Worm (Caenorhabditis elegans) whole organism, midembryonic: ENCODE results near the gene F56B3.2.

ENCODE experiments used
- T22C8.4 ChIP-seq: fragments of 200-800 bp; sonication (Bioruptor generic); IDR thresholded peaks from 2 replicates; pipeline ENCODE4 v1.3.6; 2022; ENCODE audit warnings: missing genetic modification characterization, missing compliant biosample characterization
- cog-1 ChIP-seq: sonication (generic microtip); optimal IDR thresholded peaks from 2 replicates; lab custom pipeline; 2016; ENCODE audit warnings: missing genetic modification characterization, missing compliant biosample characterization
- flt-1 ChIP-seq: fragments of 200-800 bp; sonication (Bioruptor generic); IDR thresholded peaks from 2 replicates; pipeline ENCODE4 v1.3.6; 2022; ENCODE audit warnings: missing genetic modification characterization, missing compliant biosample characterization
- klf-2 ChIP-seq: fragments of 200-800 bp; sonication (Bioruptor generic); conservative IDR thresholded peaks from 2 replicates; pipeline ENCODE4 v1.3.6; 2022; ENCODE audit warnings: missing genetic modification reagents, missing genetic modification characterization, missing compliant biosample characterization
- med-1 ChIP-seq: sonication (generic microtip); optimal IDR thresholded peaks from 2 replicates; lab custom pipeline; 2017; ENCODE audit warnings: missing genetic modification characterization, mild to moderate bottlenecking, missing compliant biosample characterization, antibody characterized with exemption, missing genetic modification reagents; ENCODE audit not compliant: insufficient read depth
- ref-1 ChIP-seq: fragments of 200-800 bp; sonication (Bioruptor generic); conservative IDR thresholded peaks from 2 replicates; pipeline ENCODE4 v1.3.6; 2022; ENCODE audit warnings: missing genetic modification reagents, missing genetic modification characterization, missing compliant biosample characterization
- tab-1 ChIP-seq: fragments of 200-800 bp; sonication (Bioruptor generic); IDR thresholded peaks from 2 replicates; pipeline ENCODE4 v1.3.6; 2022; ENCODE audit warnings: missing genetic modification characterization, missing compliant biosample characterization
- ztf-23 ChIP-seq: fragments of 200-800 bp; sonication (Bioruptor generic); IDR thresholded peaks from 2 replicates; pipeline ENCODE4 v1.3.6; 2022; ENCODE audit warnings: missing genetic modification reagents, missing genetic modification characterization, missing compliant biosample characterization
- ztf-29 ChIP-seq: fragments of 200-800 bp; sonication (Bioruptor generic); IDR thresholded peaks from 2 replicates; pipeline ENCODE4 v1.3.6; 2022; ENCODE audit warnings: missing genetic modification reagents, missing genetic modification characterization, missing compliant biosample characterization

F56B3.2 gene

DNA sequence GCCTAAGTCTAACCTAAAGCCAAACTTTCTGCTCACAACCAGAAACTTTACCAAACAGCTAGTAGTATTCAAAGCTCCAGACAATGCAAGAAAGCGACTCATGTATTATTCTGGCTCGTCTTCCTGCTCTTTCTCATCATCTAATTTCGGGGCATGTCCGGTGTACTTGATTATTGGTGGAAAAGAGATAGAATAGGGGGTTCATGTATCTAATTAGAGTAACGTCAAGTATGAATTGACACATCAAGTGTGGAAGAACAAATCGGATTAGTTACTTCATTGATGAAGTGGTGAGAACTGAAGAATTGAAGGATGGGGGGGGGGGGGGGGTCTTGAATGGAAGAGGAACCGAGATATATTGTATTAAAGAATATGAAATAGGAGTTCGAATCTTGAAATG, 53.0 kb downstream of the F56B3.2 start:
- TF ChIP-seq med-1 (GFP tag; lab: Kevin White, UChicago) (no peak), klf-2 (no peak), ztf-29 (GFP tag; lab: Robert Waterston, UW) (no peak), tab-1 (GFP tag; lab: Robert Waterston, UW) (no peak), cog-1 (no peak), ref-1 (GFP tag; lab: Robert Waterston, UW) (no peak), flt-1 (GFP tag; lab: Robert Waterston, UW) (no peak), ztf-23 (no peak), T22C8.4 (no peak)
